Worm (Caenorhabditis elegans) whole organism, late embryonic: Measurements from ENCODE around the gene ptr-8.
"Not testable (repeated sequence)": the region's sequence is repeated elsewhere in the genome, so short reads cannot be mapped to it uniquely, and the experiment has no call there.

ENCODE experiments used
- ceh-18 ChIP-seq: sonication (generic microtip); optimal IDR thresholded peaks from 2 replicates; lab custom pipeline; 2016; ENCODE audit warnings: missing genetic modification characterization, missing compliant biosample characterization
- fkh-10 ChIP-seq: fragments of 150-350 bp; optimal IDR thresholded peaks from 2 replicates; lab custom pipeline; 2014; ENCODE audit warnings: missing biosample characterization, missing genetic modification reagents, missing genetic modification characterization
- hlh-30 ChIP-seq: sonication (generic microtip); optimal IDR thresholded peaks from 2 replicates; lab custom pipeline; 2017; ENCODE audit warnings: antibody characterized with exemption, missing genetic modification characterization, missing compliant biosample characterization; ENCODE audit not compliant: insufficient read depth
- pros-1 ChIP-seq: fragments of 150-350 bp; optimal IDR thresholded peaks from 2 replicates; lab custom pipeline; 2014; ENCODE audit warnings: missing biosample characterization, missing genetic modification reagents, missing genetic modification characterization
- ref-2 ChIP-seq: sonication (generic microtip); optimal IDR thresholded peaks from 2 replicates; lab custom pipeline; 2016; ENCODE audit warnings: missing genetic modification characterization, missing compliant biosample characterization

ce11 chrII:10922874-10923273 lies 33.8 kb downstream of the ptr-8 start, which contains the start of gene Y19D2B.1:
- not testable (repeated sequence) for TF ChIP-seq hlh-30 (tag; lab: Kevin White, UChicago); fkh-10 (GFP tag; lab: Kevin White, UChicago); ceh-18; pros-1 (tag; lab: Kevin White, UChicago); ref-2 (tag; lab: Kevin White, UChicago)
